Worm (Caenorhabditis elegans): ENCODE results near the gene F41G3.3.
"Not testable (repeated sequence)": the region's sequence is repeated elsewhere in the genome, so short reads cannot be mapped to it uniquely, and the experiment has no call there.

DNA sequence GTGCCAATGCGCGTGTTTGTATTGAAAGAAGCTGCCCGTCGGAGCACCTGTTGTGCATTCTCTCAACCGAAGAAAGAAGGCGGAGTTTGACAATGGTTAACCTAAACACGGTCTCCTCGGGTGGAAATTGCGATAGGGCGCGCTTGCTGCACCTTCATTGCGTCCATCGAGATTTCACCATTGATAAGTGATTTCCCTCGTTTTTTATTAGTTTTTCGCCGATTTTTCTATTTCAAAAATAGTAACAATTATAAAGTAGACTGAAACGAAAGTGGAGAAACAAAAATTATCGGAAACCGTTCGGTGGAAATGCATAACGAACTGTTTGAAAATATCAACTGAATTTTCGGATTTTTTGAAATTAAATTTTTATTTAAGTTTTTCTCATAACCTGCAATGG is 18.7 kb downstream of the F41G3.3 start, which contains the start of gene agr-1:
- not testable (repeated sequence) for TF ChIP-seq him-1, dao-5, W03F9.2 (tag; optimal IDR thresholded peaks at IDR 0.05)

Measured in whole organism, L4/young adult.